Fruit fly (Drosophila melanogaster) whole organism, pupa: ENCODE measurements around the gene Nup358.

Experiments used
- CG10348 ChIP-seq: fragments of 200-800 bp; sonication (Bioruptor generic); IDR thresholded peaks from 2 replicates; pipeline ENCODE4 v1.3.6; 2022; ENCODE audit warnings: missing biosample characterization, missing genetic modification characterization
- CG12605 ChIP-seq: fragments of 200-800 bp; sonication (Bioruptor generic); IDR thresholded peaks from 2 replicates; pipeline ENCODE4 v1.3.6; 2022; ENCODE audit warnings: missing biosample characterization, missing genetic modification characterization
- CG13204 ChIP-seq: fragments of 200-800 bp; sonication (Bioruptor generic); optimal IDR thresholded peaks from 2 replicates; lab custom pipeline; 2018; ENCODE audit warnings: missing biosample characterization, mild to moderate bottlenecking, missing genetic modification characterization, moderate library complexity
- CG14655 ChIP-seq: fragments of 200-800 bp; sonication (Bioruptor generic); optimal IDR thresholded peaks from 3 replicates; lab custom pipeline; 2017; ENCODE audit warnings: mild to moderate bottlenecking, missing biosample characterization, missing genetic modification reagents, missing genetic modification characterization
- CG15710 ChIP-seq: fragments of 200-800 bp; sonication (Bioruptor generic); optimal IDR thresholded peaks from 2 replicates; lab custom pipeline; 2018; ENCODE audit warnings: missing biosample characterization, mild to moderate bottlenecking, missing genetic modification characterization, moderate library complexity
- CG17806 ChIP-seq: fragments of 200-800 bp; sonication (Bioruptor generic); optimal IDR thresholded peaks from 2 replicates; lab custom pipeline; 2018; ENCODE audit warnings: missing biosample characterization, mild to moderate bottlenecking, missing genetic modification characterization, moderate library complexity
- CG32121 ChIP-seq: fragments of 200-800 bp; sonication (Bioruptor generic); IDR thresholded peaks from 2 replicates; pipeline ENCODE4 v1.3.6; 2022; ENCODE audit warnings: missing biosample characterization, missing genetic modification characterization
- CG34367 ChIP-seq: fragments of 200-800 bp; sonication (Bioruptor generic); optimal IDR thresholded peaks from 2 replicates; lab custom pipeline; 2018; ENCODE audit warnings: missing biosample characterization, mild to moderate bottlenecking, missing genetic modification characterization
- CG4496 ChIP-seq: fragments of 200-800 bp; sonication (Bioruptor generic); IDR thresholded peaks from 3 replicates; pipeline ENCODE4 v1.3.6; 2022; ENCODE audit warnings: missing biosample characterization, missing genetic modification characterization
- CG8159 ChIP-seq: fragments of 200-800 bp; sonication (Bioruptor generic); optimal IDR thresholded peaks from 3 replicates; lab custom pipeline; 2018; ENCODE audit warnings: missing biosample characterization, mild to moderate bottlenecking, missing genetic modification characterization, moderate library complexity
- CG8301 ChIP-seq: fragments of 200-800 bp; sonication (Bioruptor generic); optimal IDR thresholded peaks from 2 replicates; lab custom pipeline; 2018; ENCODE audit warnings: missing biosample characterization, mild to moderate bottlenecking, missing genetic modification characterization
- CG9948 ChIP-seq: fragments of 200-800 bp; sonication (Bioruptor generic); optimal IDR thresholded peaks from 2 replicates; lab custom pipeline; 2018; ENCODE audit warnings: missing biosample characterization, mild to moderate bottlenecking, missing genetic modification characterization, moderate library complexity
- D1 ChIP-seq: fragments of 200-800 bp; sonication (Bioruptor generic); optimal IDR thresholded peaks from 2 replicates; lab custom pipeline; 2018; ENCODE audit warnings: missing biosample characterization, mild to moderate bottlenecking, missing genetic modification characterization, moderate library complexity
- EcR ChIP-seq: fragments of 200-800 bp; sonication (Bioruptor generic); optimal IDR thresholded peaks from 3 replicates; lab custom pipeline; 2019; ENCODE audit warnings: missing biosample characterization, missing genetic modification characterization, mild to moderate bottlenecking, moderate library complexity, missing genetic modification reagents
- Ets98B ChIP-seq: fragments of 200-800 bp; sonication (Bioruptor generic); IDR thresholded peaks from 2 replicates; pipeline ENCODE4 v1.3.6; 2022; ENCODE audit warnings: missing biosample characterization, missing genetic modification characterization
- Pif1A ChIP-seq: fragments of 200-800 bp; sonication (Bioruptor generic); optimal IDR thresholded peaks from 3 replicates; lab custom pipeline; 2016; ENCODE audit warnings: missing biosample characterization, missing genetic modification characterization
- Pif1B ChIP-seq: fragments of 200-800 bp; sonication (Bioruptor generic); optimal IDR thresholded peaks from 3 replicates; lab custom pipeline; 2016; ENCODE audit warnings: missing biosample characterization, missing genetic modification characterization
- Snoo ChIP-seq: fragments of 200-800 bp; sonication (Bioruptor generic); optimal IDR thresholded peaks from 3 replicates; lab custom pipeline; 2017; ENCODE audit warnings: missing biosample characterization, mild to moderate bottlenecking, missing genetic modification characterization, inconsistent platforms
- fd96Ca ChIP-seq: fragments of 200-800 bp; sonication (Bioruptor generic); IDR thresholded peaks from 3 replicates; pipeline ENCODE4 v1.3.6; 2022; ENCODE audit warnings: missing biosample characterization, missing genetic modification characterization
- gl ChIP-seq: fragments of 200-800 bp; sonication (Bioruptor generic); optimal IDR thresholded peaks from 2 replicates; lab custom pipeline; 2018; ENCODE audit warnings: missing biosample characterization, mild to moderate bottlenecking, missing genetic modification characterization
- rn ChIP-seq: fragments of 200-800 bp; sonication (Bioruptor generic); IDR thresholded peaks from 2 replicates; pipeline ENCODE4 v1.3.6; 2022; ENCODE audit warnings: missing biosample characterization, missing genetic modification characterization

Nup358 gene

DNA sequence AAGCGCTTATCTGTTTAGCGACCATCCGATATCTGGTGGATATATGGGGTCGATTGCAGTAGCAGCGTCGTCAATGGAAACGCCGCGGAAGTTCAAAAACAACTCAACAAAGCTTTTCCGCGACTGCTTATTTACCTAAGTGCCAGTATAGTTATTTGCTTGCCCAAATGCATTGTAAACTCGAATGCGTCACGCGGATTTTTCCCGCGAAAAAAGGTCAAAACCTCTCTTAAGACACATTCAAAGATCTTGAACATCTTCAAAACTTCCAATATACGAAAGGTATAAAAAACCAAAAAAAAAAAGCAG, 40.4 kb upstream of the Nup358 start:
- TF ChIP-seq CG17806 (tag; lab: Kevin White, UChicago): no peak
- no peak for TF ChIP-seq rn (GFP tag; lab: Robert Waterston, UW)
- TF ChIP-seq CG4496: no peak
- no peak for TF ChIP-seq CG10348 (GFP tag; lab: Robert Waterston, UW)
- TF ChIP-seq CG12605: no peak
- TF ChIP-seq D1 (tag; lab: Kevin White, UChicago): no peak
- TF ChIP-seq CG9948 (tag; lab: Kevin White, UChicago): no peak
- no peak for TF ChIP-seq Pif1B
- TF ChIP-seq EcR (GFP tag; lab: Kevin White, UChicago): no peak
- TF ChIP-seq CG15710 (tag; lab: Kevin White, UChicago): no peak
- TF ChIP-seq Pif1A (GFP tag; lab: Kevin White, UChicago): no peak
- TF ChIP-seq fd96Ca (GFP tag; lab: Robert Waterston, UW): no peak
- no peak for TF ChIP-seq CG14655 (GFP tag; lab: Kevin White, UChicago)
- TF ChIP-seq CG32121 (GFP tag; lab: Robert Waterston, UW): no peak
- no peak for TF ChIP-seq CG13204
- no peak for TF ChIP-seq CG34367 (tag; lab: Kevin White, UChicago)
- TF ChIP-seq Snoo (tag; lab: Kevin White, UChicago): no peak
- TF ChIP-seq CG8301 (tag; lab: Kevin White, UChicago): no peak
- no peak for TF ChIP-seq Ets98B
- no peak for TF ChIP-seq gl (tag; lab: Kevin White, UChicago)

DNA sequence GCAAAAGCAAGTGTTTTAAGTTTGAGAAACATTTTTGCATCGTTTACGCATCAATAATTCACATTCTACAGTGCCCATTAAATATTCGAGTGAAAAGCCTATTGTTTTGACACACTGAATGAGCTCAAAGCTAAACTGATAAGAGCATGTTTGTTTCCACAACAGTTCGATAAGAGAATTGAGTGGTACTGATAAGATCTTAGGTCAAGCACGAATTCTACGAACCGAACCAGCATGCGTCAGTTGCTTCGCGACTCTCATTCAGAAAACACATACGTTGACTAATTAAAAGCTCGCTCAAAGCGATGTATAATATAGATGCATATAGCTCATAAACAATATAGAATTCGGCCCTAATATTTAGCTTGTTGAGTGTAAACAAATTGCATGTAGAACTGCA, 39.9 kb upstream of the Nup358 start:
- TF ChIP-seq rn (GFP tag; lab: Robert Waterston, UW) (no peak), CG12605 (no peak), Snoo (tag; lab: Kevin White, UChicago) (no peak), CG8159 (tag; lab: Kevin White, UChicago) (no peak), CG17806 (tag; lab: Kevin White, UChicago) (no peak), Pif1B (no peak), CG15710 (tag; lab: Kevin White, UChicago) (no peak), gl (tag; lab: Kevin White, UChicago) (no peak), fd96Ca (GFP tag; lab: Robert Waterston, UW) (no peak), CG10348 (GFP tag; lab: Robert Waterston, UW) (no peak), EcR (GFP tag; lab: Kevin White, UChicago) (no peak), CG32121 (GFP tag; lab: Robert Waterston, UW) (no peak)

DNA sequence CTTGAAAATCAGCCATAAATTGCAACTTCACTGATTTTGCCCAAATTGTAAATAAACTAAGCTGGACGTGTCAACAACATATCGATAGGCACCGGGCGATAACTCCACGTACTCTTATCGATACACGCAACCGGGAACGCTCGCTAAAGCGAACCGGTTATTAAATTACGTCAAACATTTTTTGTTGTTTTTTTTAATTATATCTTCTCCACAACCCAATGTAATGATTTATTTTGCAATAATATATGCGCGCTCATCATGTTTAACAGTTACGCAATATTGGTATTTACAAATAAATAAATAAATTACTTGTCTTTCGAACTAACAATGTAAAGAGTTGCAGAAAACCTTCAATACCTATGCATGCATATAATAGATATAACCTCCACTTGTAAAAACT, 34.0 kb upstream of the Nup358 start, which contains the start of gene Saysd1:
Gene Saysd1, minus strand, starts transcription at position 66 of the 400 bp plus-strand sequence.
- no peak for TF ChIP-seq gl (tag; lab: Kevin White, UChicago)
- TF ChIP-seq CG9948 (tag; lab: Kevin White, UChicago): no peak
- TF ChIP-seq CG4496: peak; percentile 64; the same call in 2 of the 3 replicates
- peak; percentile 44 for TF ChIP-seq Ets98B
- no peak for TF ChIP-seq rn (GFP tag; lab: Robert Waterston, UW)
- TF ChIP-seq CG17806 (tag; lab: Kevin White, UChicago): peak; percentile 16
- TF ChIP-seq CG12605: no peak
- no peak for TF ChIP-seq EcR (GFP tag; lab: Kevin White, UChicago)
- no peak for TF ChIP-seq CG15710 (tag; lab: Kevin White, UChicago)
- TF ChIP-seq CG34367 (tag; lab: Kevin White, UChicago): no peak
- no peak for TF ChIP-seq CG14655 (GFP tag; lab: Kevin White, UChicago)
- TF ChIP-seq CG10348 (GFP tag; lab: Robert Waterston, UW): no peak
- TF ChIP-seq CG8301 (tag; lab: Kevin White, UChicago): no peak
- no peak for TF ChIP-seq Snoo (tag; lab: Kevin White, UChicago)
- peak; percentile 51 for TF ChIP-seq D1 (tag; lab: Kevin White, UChicago)
- no peak for TF ChIP-seq CG13204
- no peak; the same call in 2 of the 3 replicates for TF ChIP-seq fd96Ca (GFP tag; lab: Robert Waterston, UW)

DNA sequence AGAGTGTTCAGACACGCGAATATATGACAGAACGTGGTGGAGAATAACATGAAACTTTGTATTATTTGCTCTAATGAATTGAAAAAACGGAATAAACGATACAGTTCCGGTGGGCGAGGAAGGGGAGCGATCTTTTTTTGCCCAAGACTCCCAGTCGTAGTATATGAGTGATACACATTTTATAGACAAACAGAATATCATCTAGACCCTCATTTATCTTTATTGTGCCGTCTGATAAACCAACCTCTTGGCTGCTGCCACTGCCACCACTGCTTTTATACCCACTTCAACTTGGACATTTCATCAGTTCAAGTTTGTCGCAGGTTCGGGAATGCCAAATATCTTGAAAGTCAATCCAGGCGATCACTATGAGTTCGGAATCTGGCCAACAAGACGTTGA, 33.2 kb upstream of the Nup358 start, which contains the start of gene CG31106:
Gene CG31106, plus strand, starts transcription at position 301 of the 400 bp plus-strand sequence.
- TF ChIP-seq CG8301 (tag; lab: Kevin White, UChicago): no peak
- TF ChIP-seq CG9948 (tag; lab: Kevin White, UChicago): no peak
- no peak for TF ChIP-seq D1 (tag; lab: Kevin White, UChicago)
- TF ChIP-seq CG12605: no peak
- no peak for TF ChIP-seq CG4496
- TF ChIP-seq CG34367 (tag; lab: Kevin White, UChicago): no peak
- TF ChIP-seq gl (tag; lab: Kevin White, UChicago): no peak
- TF ChIP-seq Snoo (tag; lab: Kevin White, UChicago): no peak
- TF ChIP-seq CG17806 (tag; lab: Kevin White, UChicago): no peak
- TF ChIP-seq EcR (GFP tag; lab: Kevin White, UChicago): no peak
- TF ChIP-seq, all 21 proteins: peak for 0

DNA sequence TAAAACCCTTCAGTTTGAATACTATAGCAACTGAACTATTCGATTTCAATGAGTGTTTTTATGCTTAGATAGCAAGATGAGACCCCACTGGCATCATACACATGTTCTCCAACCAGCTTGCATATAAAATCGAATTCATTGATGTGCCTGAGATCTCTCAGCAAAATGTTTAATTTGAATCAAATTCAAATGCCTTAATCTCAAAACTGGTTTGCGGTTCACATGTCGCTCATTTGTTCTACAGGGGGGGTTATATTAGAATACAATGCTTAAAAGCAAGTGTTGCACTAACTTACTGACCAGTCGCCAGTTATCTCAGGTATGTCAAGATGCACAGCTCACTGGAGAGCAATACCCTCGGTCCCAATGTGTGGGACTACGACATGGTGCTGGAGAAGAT, 30.1 kb upstream of the Nup358 start, which contains the start of gene CG31103:
Gene CG31103, plus strand, starts transcription at position 301 of the 400 bp plus-strand sequence.
- no peak for TF ChIP-seq D1 (tag; lab: Kevin White, UChicago)
- TF ChIP-seq CG34367 (tag; lab: Kevin White, UChicago): no peak
- TF ChIP-seq CG15710 (tag; lab: Kevin White, UChicago): no peak
- TF ChIP-seq EcR (GFP tag; lab: Kevin White, UChicago): no peak
- TF ChIP-seq Snoo (tag; lab: Kevin White, UChicago): no peak
- no peak for TF ChIP-seq CG8159 (tag; lab: Kevin White, UChicago)
- TF ChIP-seq CG9948 (tag; lab: Kevin White, UChicago): no peak
- TF ChIP-seq Pif1B: no peak
- no peak for TF ChIP-seq gl (tag; lab: Kevin White, UChicago)
